Fruit fly (Drosophila melanogaster): ENCODE data around the gene CG7991.

DNA sequence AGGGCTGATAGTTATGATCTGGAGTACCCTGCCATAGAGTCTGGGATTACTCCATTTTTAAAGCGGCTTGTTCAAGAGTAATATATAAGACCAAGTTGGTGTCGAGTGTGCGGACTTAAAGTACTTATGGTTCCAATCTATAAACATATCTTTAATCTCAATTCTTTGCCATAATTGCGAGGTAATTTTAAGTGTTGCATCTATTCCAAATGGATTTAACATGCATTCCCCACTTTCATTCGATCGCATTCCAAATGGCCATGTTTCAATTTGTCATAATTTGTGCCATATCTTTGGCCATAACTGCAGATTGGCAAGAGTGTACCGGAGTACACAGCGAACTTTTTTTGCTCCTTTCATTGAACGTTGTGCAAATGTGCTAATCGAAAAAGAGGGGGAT lies 36.7 kb downstream of the CG7991 start:
- TF ChIP-seq br (GFP tag; optimal IDR thresholded peaks at IDR 0.05) (no peak), h (GFP tag; optimal IDR thresholded peaks at IDR 0.05) (no peak)
